Fruit fly (Drosophila melanogaster) Kc167 (cell line): ENCODE data around the gene EndoA.

Experiments used
- Myc ChIP-seq: fragments of >200 bp; optimal IDR thresholded peaks from 2 replicates; lab custom pipeline; 2017; ENCODE audit warnings: missing external identifiers
- Sin3A ChIP-seq: fragments of >200 bp; optimal IDR thresholded peaks from 2 replicates; lab custom pipeline; 2018; ENCODE audit warnings: missing external identifiers
- h ChIP-seq: fragments of >200 bp; optimal IDR thresholded peaks from 3 replicates; lab custom pipeline; 2018; ENCODE audit warnings: missing external identifiers
- insv ChIP-seq: fragments of >200 bp; optimal IDR thresholded peaks from 3 replicates; lab custom pipeline; 2018; ENCODE audit warnings: missing external identifiers
- psq ChIP-seq: fragments of >200 bp; optimal IDR thresholded peaks from 2 replicates; lab custom pipeline; 2017; ENCODE audit warnings: missing external identifiers
- ttk ChIP-seq: sonication (Bioruptor generic); optimal IDR thresholded peaks from 2 replicates; lab custom pipeline; 2017; ENCODE audit warnings: missing external identifiers

Gene EndoA

DNA sequence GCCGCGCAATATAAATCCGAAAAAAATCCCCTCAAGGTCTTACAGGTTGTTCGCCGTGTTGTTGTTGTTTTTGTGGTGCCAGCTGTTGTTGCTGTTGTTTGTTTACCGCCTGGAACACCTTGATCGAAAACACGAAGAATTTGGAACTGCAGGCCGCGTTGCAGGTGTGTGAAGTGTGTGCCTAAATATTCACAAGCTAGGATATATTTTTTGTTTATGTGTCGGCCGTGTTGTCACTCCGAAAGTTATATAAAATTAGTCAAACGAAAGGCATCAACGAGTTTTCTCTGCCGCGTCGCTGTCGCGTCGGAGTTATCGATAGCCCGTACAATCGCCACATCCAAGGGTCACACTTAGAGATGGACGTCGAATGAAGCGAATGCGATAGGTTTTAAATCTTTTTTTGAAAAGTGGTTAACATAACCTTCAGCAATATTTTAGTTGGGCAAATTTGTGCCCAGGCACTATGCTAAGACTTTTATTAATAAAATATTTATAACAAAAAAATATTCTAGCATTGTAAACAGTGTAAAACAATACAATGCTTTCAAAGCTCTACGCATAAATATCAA lies 22.0 kb downstream of the EndoA start, which contains the start of gene Mpc1:
Gene Mpc1, minus strand, starts transcription at position 314 of the 572 bp plus-strand sequence.
- no peak for TF ChIP-seq insv (lab: Kevin White, UChicago)
- no peak for TF ChIP-seq Sin3A (lab: Kevin White, UChicago)
- no peak for TF ChIP-seq psq (lab: Kevin White, UChicago)
- TF ChIP-seq Myc, result no peak

DNA sequence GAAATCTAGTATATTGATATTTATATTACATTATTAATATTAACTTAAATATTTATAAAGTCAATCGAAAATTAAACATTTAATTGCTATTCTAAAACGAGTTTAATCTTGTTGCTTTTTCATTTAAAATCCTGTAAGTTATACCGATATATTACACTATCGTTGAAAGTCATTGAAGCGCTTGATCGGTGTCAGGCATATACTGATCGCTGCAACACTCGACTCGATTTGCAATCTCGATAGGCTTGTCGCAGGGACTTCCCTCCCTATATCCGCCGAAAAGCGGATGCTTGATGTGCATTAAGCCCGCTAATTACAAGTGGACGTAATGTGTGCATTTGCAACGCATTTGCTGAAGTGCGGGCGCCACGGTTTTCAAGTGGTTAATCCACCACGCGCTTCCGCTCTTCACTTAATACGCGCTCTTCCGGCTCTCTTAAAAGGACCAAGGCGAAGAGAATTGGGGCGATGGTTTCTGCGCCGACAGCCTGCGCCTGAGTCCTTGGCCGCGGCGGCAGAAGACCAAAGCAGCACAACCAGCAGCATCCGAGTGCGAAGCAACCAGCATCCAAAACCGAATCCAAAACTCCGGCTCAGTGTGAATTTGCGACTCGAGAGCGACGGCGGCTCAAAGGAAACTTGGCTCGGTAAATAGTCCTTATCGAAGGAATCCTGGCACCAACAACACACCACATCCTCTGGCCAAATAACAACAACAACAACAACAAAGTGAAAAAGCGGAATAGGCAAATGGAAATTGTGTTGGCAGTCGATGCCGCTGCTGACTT lies 22.7 kb downstream of the EndoA start, which contains the start of gene CG42613:
Gene CG42613, plus strand, starts transcription at position 279 of the 788 bp plus-strand sequence.
- TF ChIP-seq h (lab: Kevin White, UChicago) (no peak), Myc (no peak), insv (lab: Kevin White, UChicago) (no peak), Sin3A (lab: Kevin White, UChicago) (no peak), ttk (no peak), psq (lab: Kevin White, UChicago) (no peak)

DNA sequence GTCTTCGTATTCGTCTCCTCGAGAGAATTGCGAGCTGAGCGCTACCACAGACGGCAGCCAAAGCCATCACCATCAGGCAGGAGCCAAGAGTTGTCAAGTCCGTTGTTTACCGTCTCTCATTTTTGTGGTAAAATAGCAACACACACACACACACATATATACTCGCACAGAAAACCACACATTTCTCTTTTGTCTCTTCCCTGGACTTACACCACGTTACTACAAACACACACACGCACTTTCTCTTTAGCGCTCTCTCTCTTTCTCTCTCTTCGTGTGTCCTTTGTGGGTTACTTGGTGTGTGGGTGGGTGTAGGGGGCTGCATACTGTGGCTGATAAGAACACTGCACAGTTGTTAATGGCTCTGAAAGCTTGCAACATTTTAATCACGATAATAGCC lies 25.3 kb downstream of the EndoA start:
- TF ChIP-seq ttk (no peak), h (lab: Kevin White, UChicago) (no peak), insv (lab: Kevin White, UChicago) (no peak), Myc (no peak), Sin3A (lab: Kevin White, UChicago) (no peak), psq (lab: Kevin White, UChicago) (no peak)

DNA sequence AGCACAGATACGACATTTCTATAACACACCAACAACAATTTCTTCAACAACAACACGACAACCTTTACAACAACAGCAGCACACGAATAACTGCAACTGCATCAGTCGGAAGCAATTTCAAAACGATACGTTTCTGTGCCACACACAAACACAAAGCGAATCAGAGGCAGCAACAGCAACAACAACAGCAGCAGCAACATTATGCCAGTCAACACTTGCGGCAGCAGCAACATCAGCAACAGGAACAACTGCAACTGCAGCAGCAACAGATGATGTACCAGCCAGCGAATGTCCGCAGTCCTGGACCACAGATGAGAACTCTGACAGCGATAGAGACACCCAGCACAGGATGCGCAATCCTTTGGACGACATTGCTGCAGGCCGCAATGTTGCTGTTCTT lies 40.9 kb downstream of the EndoA start:
- TF ChIP-seq ttk, result no peak
- TF ChIP-seq h (lab: Kevin White, UChicago), result no peak
- no peak for TF ChIP-seq insv (lab: Kevin White, UChicago)
- no peak for TF ChIP-seq psq (lab: Kevin White, UChicago)
- TF ChIP-seq Myc, result no peak
- TF ChIP-seq Sin3A (lab: Kevin White, UChicago), result no peak

DNA sequence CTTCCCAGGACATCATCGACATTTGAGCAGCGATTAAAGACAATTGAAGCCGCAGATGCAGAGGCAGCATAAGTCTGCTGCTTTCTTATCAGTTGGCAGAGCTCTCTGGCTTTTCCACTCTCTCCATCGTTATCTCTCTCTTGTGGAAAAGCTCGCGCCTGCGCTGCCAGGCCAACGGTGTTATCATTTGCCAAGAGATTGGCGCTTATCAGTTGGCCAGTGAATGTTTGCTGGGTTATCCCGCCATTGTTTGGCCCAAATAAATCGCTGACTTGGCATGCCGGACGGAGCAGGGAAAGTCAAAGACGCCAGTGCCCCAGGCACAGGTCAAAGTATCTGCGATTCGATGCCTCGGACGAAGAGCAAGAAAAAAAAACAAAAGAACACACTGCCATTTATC lies 42.7 kb downstream of the EndoA start:
- TF ChIP-seq Sin3A (lab: Kevin White, UChicago) (no peak), ttk (no peak), Myc (no peak), h (lab: Kevin White, UChicago) (no peak), insv (lab: Kevin White, UChicago) (no peak), psq (lab: Kevin White, UChicago) (no peak)

DNA sequence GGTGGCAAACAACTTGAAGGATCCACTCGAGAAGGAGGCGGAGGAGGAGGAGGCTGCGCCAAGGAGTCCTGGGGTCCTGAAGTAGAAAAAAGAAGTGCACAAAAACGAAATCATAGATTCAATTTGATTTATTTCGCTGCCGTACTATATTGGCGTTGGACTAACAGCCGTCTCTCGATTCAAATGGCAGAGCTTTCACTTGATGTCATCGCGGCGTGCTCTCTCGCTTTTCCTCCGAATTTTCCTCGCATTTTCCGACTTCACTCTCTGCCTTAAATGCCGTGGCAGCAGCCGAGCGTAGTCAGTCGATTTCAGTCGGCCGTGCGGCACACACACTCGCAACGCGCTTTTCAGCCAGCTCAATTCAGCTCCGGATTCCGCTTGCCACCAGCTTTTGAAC lies 43.5 kb downstream of the EndoA start, which contains the start of gene CG43732:
Gene CG43732, plus strand, starts transcription at position 301 of the 400 bp plus-strand sequence.
- TF ChIP-seq insv (lab: Kevin White, UChicago), result no peak
- no peak for TF ChIP-seq h (lab: Kevin White, UChicago)
- TF ChIP-seq Myc, result no peak
- TF ChIP-seq Sin3A (lab: Kevin White, UChicago), result no peak
- no peak for TF ChIP-seq psq (lab: Kevin White, UChicago)
